Fruit fly (Drosophila melanogaster) whole organism, embryonic: ENCODE measurements around the gene CG14715.
A peak's percentile ranks its signal among the peaks of the same experiment; 100 is the strongest.

Source experiments
- Adf1 ChIP-seq: fragments of 200-800 bp; sonication (Bioruptor generic); IDR thresholded peaks from 2 replicates; pipeline ENCODE4 v1.3.6; 2022; ENCODE audit warnings: missing biosample characterization, missing genetic modification characterization
- Atf3 ChIP-seq: fragments of 200-800 bp; sonication (Bioruptor generic); optimal IDR thresholded peaks from 3 replicates; lab custom pipeline; 2016; ENCODE audit warnings: missing biosample characterization, missing genetic modification characterization
- Awh ChIP-seq: fragments of 200-800 bp; sonication (Bioruptor generic); IDR thresholded peaks from 2 replicates; pipeline ENCODE4, ENCODE4 v1.3.6; 2022; ENCODE audit warnings: missing biosample characterization, missing genetic modification characterization
- BEAF-32 ChIP-seq: fragments of 200-800 bp; sonication (Bioruptor generic); optimal IDR thresholded peaks from 3 replicates; lab custom pipeline; 2017; ENCODE audit warnings: missing biosample characterization, missing genetic modification characterization, mild to moderate bottlenecking, moderate library complexity, missing genetic modification reagents
- CG12942 ChIP-seq: fragments of 200-800 bp; sonication (Bioruptor generic); optimal IDR thresholded peaks from 3 replicates; lab custom pipeline; 2016; ENCODE audit warnings: missing biosample characterization, missing genetic modification characterization
- CG13287 ChIP-seq: fragments of 200-800 bp; sonication (Bioruptor generic); IDR thresholded peaks from 2 replicates; pipeline ENCODE4 v1.3.6; 2022; ENCODE audit warnings: missing biosample characterization, missing genetic modification characterization; ENCODE audit not compliant: partially characterized antibody
- CG16779 ChIP-seq: fragments of 200-800 bp; sonication (Bioruptor generic); IDR thresholded peaks from 2 replicates; pipeline ENCODE4 v1.3.6; 2022; ENCODE audit warnings: missing biosample characterization, missing genetic modification characterization
- CG17328 ChIP-seq: fragments of 200-800 bp; sonication (Bioruptor generic); IDR thresholded peaks from 2 replicates; pipeline ENCODE4 v1.3.6; 2022; ENCODE audit warnings: missing biosample characterization, missing genetic modification characterization
- CG2129 ChIP-seq: fragments of 200-800 bp; sonication (Bioruptor generic); IDR thresholded peaks from 2 replicates; pipeline ENCODE4 v1.3.6; 2022; ENCODE audit warnings: missing biosample characterization, missing genetic modification characterization; ENCODE audit not compliant: partially characterized antibody
- CG3065 ChIP-seq: fragments of 200-800 bp; sonication (Bioruptor generic); optimal IDR thresholded peaks from 2 replicates; lab custom pipeline; 2016; ENCODE audit warnings: missing biosample characterization, missing genetic modification characterization
- CG6175 ChIP-seq: fragments of 200-800 bp; sonication (Bioruptor generic); IDR thresholded peaks from 3 replicates; pipeline ENCODE4 v1.3.6; 2022; ENCODE audit warnings: missing biosample characterization, missing genetic modification characterization
- CG6683 ChIP-seq: fragments of 200-800 bp; sonication (Bioruptor generic); optimal IDR thresholded peaks from 2 replicates; lab custom pipeline; 2017; ENCODE audit warnings: missing biosample characterization, mild to moderate bottlenecking, missing genetic modification characterization, missing genetic modification reagents
- CG6765 ChIP-seq: fragments of 200-800 bp; sonication (Bioruptor generic); optimal IDR thresholded peaks from 3 replicates; lab custom pipeline; 2017; ENCODE audit warnings: missing biosample characterization, mild to moderate bottlenecking, missing genetic modification characterization
- CG8765 ChIP-seq: fragments of 200-800 bp; sonication (Bioruptor generic); IDR thresholded peaks from 2 replicates; pipeline ENCODE4 v1.3.6; 2022; ENCODE audit warnings: missing biosample characterization, missing genetic modification characterization
- Camta ChIP-seq: fragments of 200-800 bp; sonication (Bioruptor generic); optimal IDR thresholded peaks from 2 replicates; lab custom pipeline; 2016; ENCODE audit warnings: missing biosample characterization, missing genetic modification characterization
- Deaf1 ChIP-seq: fragments of 200-800 bp; optimal IDR thresholded peaks from 3 replicates; lab custom pipeline; 2019; ENCODE audit warnings: missing biosample characterization, mild to moderate bottlenecking, missing genetic modification characterization, moderate library complexity
- Doc3 ChIP-seq: fragments of 200-800 bp; sonication (Bioruptor generic); IDR thresholded peaks from 3 replicates; pipeline ENCODE4 v1.3.6; 2022; ENCODE audit warnings: missing biosample characterization, missing genetic modification characterization; ENCODE audit not compliant: partially characterized antibody
- Dp ChIP-seq: fragments of 200-800 bp; sonication (Bioruptor generic); optimal IDR thresholded peaks from 2 replicates; lab custom pipeline; 2018; ENCODE audit warnings: missing biosample characterization, mild to moderate bottlenecking, missing genetic modification characterization, moderate library complexity
- HHEX ChIP-seq: fragments of 200-800 bp; sonication (Bioruptor generic); optimal IDR thresholded peaks from 3 replicates; lab custom pipeline; 2017; ENCODE audit warnings: missing biosample characterization, mild to moderate bottlenecking, missing genetic modification characterization, missing genetic modification reagents
- Oaz ChIP-seq: fragments of 200-800 bp; sonication (Bioruptor generic); IDR thresholded peaks from 2 replicates; pipeline ENCODE4 v1.3.6; 2022; ENCODE audit warnings: missing biosample characterization, missing genetic modification characterization
- Rfx ChIP-seq: fragments of 200-800 bp; sonication (Bioruptor generic); IDR thresholded peaks from 2 replicates; pipeline ENCODE4 v1.3.6; 2022; ENCODE audit warnings: missing biosample characterization, missing genetic modification characterization
- Sry-β ChIP-seq: fragments of 200-800 bp; sonication (Bioruptor generic); optimal IDR thresholded peaks from 2 replicates; lab custom pipeline; 2018; ENCODE audit warnings: missing biosample characterization, mild to moderate bottlenecking, missing genetic modification characterization, moderate library complexity
- ac ChIP-seq: fragments of 200-800 bp; sonication (Bioruptor generic); optimal IDR thresholded peaks from 3 replicates; lab custom pipeline; 2017; ENCODE audit warnings: missing biosample characterization, mild to moderate bottlenecking, missing genetic modification characterization
- amos ChIP-seq: fragments of 200-800 bp; sonication (Bioruptor generic); IDR thresholded peaks from 2 replicates; pipeline ENCODE4 v1.3.6; 2022; ENCODE audit warnings: missing biosample characterization, missing genetic modification characterization; ENCODE audit not compliant: partially characterized antibody
- cas ChIP-seq: fragments of 200-800 bp; sonication (Bioruptor generic); IDR thresholded peaks from 2 replicates; pipeline ENCODE4 v1.3.6; 2022; ENCODE audit warnings: missing biosample characterization, missing genetic modification characterization
- cg ChIP-seq: fragments of 200-800 bp; sonication (Bioruptor generic); optimal IDR thresholded peaks from 3 replicates; lab custom pipeline; 2019; ENCODE audit warnings: missing biosample characterization, mild to moderate bottlenecking, missing genetic modification characterization, moderate library complexity
- chn ChIP-seq: fragments of 200-800 bp; sonication (Bioruptor generic); optimal IDR thresholded peaks from 2 replicates; lab custom pipeline; 2016; ENCODE audit warnings: missing biosample characterization, missing genetic modification characterization
- crc ChIP-seq: fragments of 200-800 bp; sonication (Bioruptor generic); optimal IDR thresholded peaks from 2 replicates; lab custom pipeline; 2016; ENCODE audit warnings: missing biosample characterization, missing genetic modification characterization
- croc ChIP-seq: fragments of 200-800 bp; sonication (Bioruptor generic); conservative IDR thresholded peaks from 3 replicates; pipeline ENCODE4 v1.3.6; 2022; ENCODE audit warnings: missing biosample characterization, missing genetic modification characterization
- danr ChIP-seq: fragments of 200-800 bp; sonication (Bioruptor generic); IDR thresholded peaks from 2 replicates; pipeline ENCODE4 v1.3.6; 2022; ENCODE audit warnings: missing biosample characterization, missing genetic modification characterization
- en ChIP-seq: fragments of 200-800 bp; sonication (Bioruptor generic); optimal IDR thresholded peaks from 2 replicates; lab custom pipeline; 2016; ENCODE audit warnings: missing biosample characterization, missing genetic modification characterization
- eyg ChIP-seq: fragments of 200-800 bp; sonication (Bioruptor generic); optimal IDR thresholded peaks from 3 replicates; lab custom pipeline; 2016; ENCODE audit warnings: missing biosample characterization, missing genetic modification characterization
- fd3F ChIP-seq: fragments of 200-800 bp; sonication (Bioruptor generic); optimal IDR thresholded peaks from 2 replicates; lab custom pipeline; 2018; ENCODE audit warnings: missing biosample characterization, mild to moderate bottlenecking, missing genetic modification characterization, moderate library complexity
- ftz-f1 ChIP-seq: fragments of 200-800 bp; sonication (Bioruptor generic); optimal IDR thresholded peaks from 2 replicates; lab custom pipeline; 2016; ENCODE audit warnings: missing biosample characterization, missing genetic modification characterization
- hkb ChIP-seq, 2 experiments: fragments of 200-800 bp in 1 of 2; fragments of >200 bp in 1 of 2; sonication (Bioruptor generic) in 1 of 2; IDR thresholded peaks in 1 of 2; optimal IDR thresholded peaks in 1 of 2; 2 replicates each; pipeline versions ENCODE4 v1.3.6 to Lab custom; 2017 to 2022; ENCODE audit warnings: missing biosample characterization in 1 of 2, missing genetic modification characterization in 1 of 2
- insv ChIP-seq, 2 experiments: fragments of 200-800 bp; sonication (Bioruptor generic); optimal IDR thresholded peaks; 3 replicates each; lab custom pipeline; 2016 to 2018; ENCODE audit warnings: missing biosample characterization in 2 of 2, missing genetic modification characterization in 2 of 2
- jumu ChIP-seq: fragments of 200-800 bp; sonication (Bioruptor generic); optimal IDR thresholded peaks from 3 replicates; lab custom pipeline; 2016; ENCODE audit warnings: missing biosample characterization, missing genetic modification characterization
- lola ChIP-seq, 3 experiments: fragments of >200 bp in 2 of 3; fragments of 200-800 bp in 1 of 3; sonication (Bioruptor generic) in 1 of 3; optimal IDR thresholded peaks; 2 replicates each; lab custom pipeline; 2017 to 2019; ENCODE audit warnings: missing biosample characterization in 3 of 3, missing genetic modification characterization in 3 of 3, mild to moderate bottlenecking in 1 of 3, moderate library complexity in 1 of 3
- org-1 ChIP-seq: fragments of 200-800 bp; sonication (Bioruptor generic); optimal IDR thresholded peaks from 2 replicates; lab custom pipeline; 2017; ENCODE audit warnings: missing biosample characterization, missing genetic modification characterization
- row ChIP-seq: fragments of 200-800 bp; sonication (Bioruptor generic); IDR thresholded peaks from 3 replicates; pipeline ENCODE4 v1.3.6; 2022; ENCODE audit warnings: missing biosample characterization, missing genetic modification characterization
- sd ChIP-seq: fragments of 200-800 bp; sonication (Bioruptor generic); optimal IDR thresholded peaks from 3 replicates; lab custom pipeline; 2018; ENCODE audit warnings: missing biosample characterization, mild to moderate bottlenecking, missing genetic modification characterization, moderate library complexity
- sim ChIP-seq: fragments of 200-800 bp; sonication (Bioruptor generic); IDR thresholded peaks from 2 replicates; pipeline ENCODE4 v1.3.6; 2022; ENCODE audit warnings: missing biosample characterization, missing genetic modification characterization
- sob ChIP-seq: fragments of 200-800 bp; sonication (Bioruptor generic); IDR thresholded peaks from 2 replicates; pipeline ENCODE4 v1.3.6; 2022; ENCODE audit warnings: missing biosample characterization, missing genetic modification characterization
- sr ChIP-seq: fragments of 200-800 bp; sonication (Bioruptor generic); IDR thresholded peaks from 3 replicates; pipeline ENCODE4 v1.3.6; 2022; ENCODE audit warnings: missing biosample characterization, missing genetic modification characterization
- trem ChIP-seq: fragments of 200-800 bp; optimal IDR thresholded peaks from 3 replicates; lab custom pipeline; 2019; ENCODE audit warnings: missing biosample characterization, mild to moderate bottlenecking, missing genetic modification characterization, moderate library complexity
- wek ChIP-seq: fragments of 200-800 bp; sonication (Bioruptor generic); optimal IDR thresholded peaks from 3 replicates; lab custom pipeline; 2018; ENCODE audit warnings: missing biosample characterization, mild to moderate bottlenecking, missing genetic modification characterization, moderate library complexity

The CG14715 gene

dm6 chr3R:11648356-11649355 lies 25.4 kb upstream of the CG14715 start (continued):
- TF ChIP-seq cg (GFP tag; lab: Kevin White, UChicago), result peak; percentile 81
- no peak for TF ChIP-seq ac
- no peak for TF ChIP-seq Oaz (GFP tag; lab: Robert Waterston, UW)
- 0 out of 2 replicates have a peak, but pooled peaks have one; percentile 11 for TF ChIP-seq CG13287 (GFP tag; lab: Robert Waterston, UW)
- peak; percentile 88 for TF ChIP-seq sr (GFP tag; lab: Robert Waterston, UW)
- TF ChIP-seq sd, result peak; percentile 87
- TF ChIP-seq sim (GFP tag; lab: Robert Waterston, UW), result no peak
- peak; percentile 18 for TF ChIP-seq HHEX (GFP tag; lab: Kevin White, UChicago)
- no peak for TF ChIP-seq hkb (optimal IDR thresholded peaks at IDR 0.05; lab: Kevin White, UChicago)
- peak; percentile 20; the same call in 1 of the 2 replicates for TF ChIP-seq hkb (GFP tag; IDR thresholded peaks at IDR 0.05; lab: Robert Waterston, UW)
- peak; percentile 12; the same call in 1 of the 2 replicates for TF ChIP-seq amos (GFP tag; lab: Robert Waterston, UW)
- 0 out of 2 replicates have a peak, but pooled peaks have one; percentile 31 for TF ChIP-seq CG16779 (GFP tag; lab: Robert Waterston, UW)
- peak; percentile 53; the same call in 1 of the 3 replicates for TF ChIP-seq CG6175
- TF ChIP-seq Deaf1, result peak; percentile 61
- 0 out of 3 replicates have a peak, but pooled peaks have one; percentile 6 for TF ChIP-seq row (GFP tag; lab: Robert Waterston, UW)
- no peak for TF ChIP-seq lola (GFP tag; optimal IDR thresholded peaks at IDR 0.05; lab: Kevin White, UChicago)
- peak; percentile 47 for TF ChIP-seq Atf3 (GFP tag; lab: Kevin White, UChicago)

- peak; percentile 19 for TF ChIP-seq sd
- peak; percentile 88 for TF ChIP-seq en (GFP tag; lab: Kevin White, UChicago)
- TF ChIP-seq ftz-f1, result peak; percentile 63
- TF ChIP-seq Awh (GFP tag; lab: Robert Waterston, UW), result peak; percentile 97
- TF ChIP-seq insv (GFP tag; optimal IDR thresholded peaks at IDR 0.05; lab: Kevin White, UChicago), result no peak
- peak; percentile 92 for TF ChIP-seq org-1 (GFP tag; lab: Kevin White, UChicago)
- peak; percentile 82 for TF ChIP-seq croc (GFP tag; lab: Robert Waterston, UW)
- TF ChIP-seq Rfx (GFP tag; lab: Robert Waterston, UW), result peak; percentile 99
- TF ChIP-seq fd3F (GFP tag; lab: Kevin White, UChicago), result peak; percentile 97
- TF ChIP-seq danr (GFP tag; lab: Robert Waterston, UW), result peak; percentile 95
- TF ChIP-seq Dp (GFP tag; lab: Kevin White, UChicago), result peak; percentile 17
- no peak for TF ChIP-seq CG2129
- TF ChIP-seq Atf3 (GFP tag; lab: Kevin White, UChicago), result peak; percentile 89
- peak; percentile 95 for TF ChIP-seq CG17328 (GFP tag; lab: Robert Waterston, UW)
- peak; percentile 96 for TF ChIP-seq jumu
- peak; percentile 97 for TF ChIP-seq crc (GFP tag; lab: Kevin White, UChicago)
- peak; percentile 80 for TF ChIP-seq CG6683 (GFP tag; lab: Kevin White, UChicago)
- TF ChIP-seq sob (GFP tag; lab: Robert Waterston, UW), result peak; percentile 98
- peak; percentile 84 for TF ChIP-seq wek
- no peak for TF ChIP-seq Sry-β (GFP tag; lab: Kevin White, UChicago)
- TF ChIP-seq cas, result peak; percentile 94
- peak; percentile 96 for TF ChIP-seq eyg (GFP tag; lab: Kevin White, UChicago)
- peak; percentile 94 for TF ChIP-seq CG6765 (GFP tag; lab: Kevin White, UChicago)
- no peak for TF ChIP-seq Doc3 (GFP tag; lab: Robert Waterston, UW)
- TF ChIP-seq BEAF-32 (GFP tag; lab: Kevin White, UChicago), result peak; percentile 9
- TF ChIP-seq CG12942 (GFP tag; lab: Kevin White, UChicago), result peak; percentile 95
- TF ChIP-seq Adf1 (GFP tag; lab: Robert Waterston, UW), result peak; percentile 66; the same call in 1 of the 2 replicates
- TF ChIP-seq CG8765 (GFP tag; lab: Robert Waterston, UW), result peak; percentile 85
- peak; percentile 85 for TF ChIP-seq CG3065 (GFP tag; lab: Kevin White, UChicago)
- peak; percentile 20 for TF ChIP-seq trem (tag; lab: Kevin White, UChicago)
- TF ChIP-seq chn, result peak; percentile 97
- peak; percentile 95 for TF ChIP-seq Camta (GFP tag; lab: Kevin White, UChicago)
Observed at dm6 chr3R:11649449-11649848, 24.6 kb upstream of the CG14715 start.
